Worm (Caenorhabditis elegans): ENCODE data around the gene mnat-1.

DNA sequence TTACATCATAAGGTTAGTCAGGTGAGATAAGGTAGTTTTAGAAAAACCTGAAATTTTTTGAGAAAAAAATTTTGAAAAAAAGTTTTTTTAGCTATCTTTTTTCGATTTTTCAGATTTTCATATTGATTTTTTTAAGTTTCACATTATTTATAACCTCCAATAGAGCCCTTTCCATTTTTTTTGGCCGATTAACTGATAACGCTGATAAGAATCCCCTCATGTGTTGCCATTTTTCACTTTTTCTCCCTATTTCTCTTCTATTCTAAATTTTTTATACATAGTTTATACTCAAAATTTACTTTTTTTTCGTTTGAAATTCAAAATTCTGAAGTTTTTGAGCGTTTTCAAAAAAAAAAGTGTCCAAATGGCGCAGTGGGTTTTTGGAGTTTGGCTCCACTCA is 40.3 kb downstream of the mnat-1 start:
- TF ChIP-seq nhr-25 (tag; optimal IDR thresholded peaks at IDR 0.05; ENCODE audit: borderline replicate concordance, insufficient read depth): no peak
- TF ChIP-seq F26F4.8 (GFP tag; conservative IDR thresholded peaks at IDR 0.05): no peak
- no peak for TF ChIP-seq fkh-10 (GFP tag; optimal IDR thresholded peaks at IDR 0.05)
- no peak for TF ChIP-seq R02D3.7 (tag; optimal IDR thresholded peaks at IDR 0.05)
- TF ChIP-seq ZK546.5 (tag; optimal IDR thresholded peaks at IDR 0.05): no peak

Measured in whole organism, L4 larva.